Worm (Caenorhabditis elegans): ENCODE data around the gene gst-15.

gst-15 gene

DNA sequence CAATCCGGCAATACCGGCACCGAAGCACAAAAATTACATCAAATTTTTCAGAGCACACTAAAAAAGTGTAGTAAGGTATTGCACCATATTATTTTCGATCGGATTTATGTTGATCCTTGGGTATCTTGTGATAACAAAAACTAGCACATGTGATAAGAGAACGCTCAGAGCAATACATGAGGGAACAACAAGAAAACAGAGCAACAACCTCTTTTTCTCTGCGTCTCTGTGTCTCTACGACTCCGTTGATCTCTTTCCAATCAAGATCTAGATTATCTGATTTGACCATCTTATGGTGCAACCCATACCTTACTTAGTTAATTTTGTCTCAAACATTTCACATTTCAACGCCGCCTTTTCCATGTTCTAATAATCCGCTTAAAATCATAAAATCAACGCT, 19.2 kb upstream of the gst-15 start, which contains the start of gene tag-10:
Gene tag-10, plus strand, starts transcription at position 347 of the 400 bp plus-strand sequence.
- no peak for TF ChIP-seq dve-1 (tag; optimal IDR thresholded peaks at IDR 0.05)
- TF ChIP-seq ceh-31 (tag; optimal IDR thresholded peaks at IDR 0.05) = no peak
- TF ChIP-seq mec-3 (tag; optimal IDR thresholded peaks at IDR 0.05; ENCODE audit: borderline replicate concordance) = no peak
- no peak for TF ChIP-seq ttx-3 (tag; optimal IDR thresholded peaks at IDR 0.05)

DNA sequence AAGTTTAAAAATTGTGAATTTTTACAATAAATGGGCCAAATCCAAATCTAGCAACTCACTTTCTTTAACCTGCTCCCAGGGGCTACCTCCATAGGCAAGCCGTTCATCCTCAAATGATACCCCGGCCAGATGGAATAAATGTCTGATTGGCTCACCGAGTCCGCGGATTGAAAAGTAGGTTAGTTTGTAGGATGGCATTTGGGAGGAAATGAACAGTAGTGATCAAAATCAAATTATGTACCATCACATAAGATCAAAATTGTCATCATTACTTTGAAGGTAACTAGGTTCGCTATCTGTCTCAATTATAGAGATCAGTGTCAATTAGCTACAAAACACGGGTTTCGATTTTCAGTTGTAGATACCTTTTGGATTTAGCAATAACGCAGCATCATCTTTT, 17.7 kb upstream of the gst-15 start, which contains the start of the genes gst-17 and gst-18:
Gene gst-17, minus strand, starts transcription at position 101 of the 400 bp plus-strand sequence.
Gene gst-18, minus strand, starts transcription at position 198 of the 400 bp plus-strand sequence.
- no peak for TF ChIP-seq ama-1 (optimal IDR thresholded peaks at IDR 0.05)
- TF ChIP-seq hlh-13 (GFP tag; optimal IDR thresholded peaks at IDR 0.05) = no peak
- no peak for TF ChIP-seq unc-55 (GFP tag; optimal IDR thresholded peaks at IDR 0.05)
- TF ChIP-seq C38D4.7 (GFP tag; optimal IDR thresholded peaks at IDR 0.05) = no peak
- TF ChIP-seq ets-4 (tag; optimal IDR thresholded peaks at IDR 0.05) = no peak
- TF ChIP-seq ceh-30 (tag; optimal IDR thresholded peaks at IDR 0.05) = no peak
- no peak for TF ChIP-seq eyg-1 (tag; optimal IDR thresholded peaks at IDR 0.05)
- TF ChIP-seq gmeb-2 (tag; optimal IDR thresholded peaks at IDR 0.05) = no peak
- no peak for TF ChIP-seq ceh-14 (tag; optimal IDR thresholded peaks at IDR 0.05)
- no peak for TF ChIP-seq ceh-9 (tag; optimal IDR thresholded peaks at IDR 0.05)
- no peak for TF ChIP-seq hlh-8 (tag; optimal IDR thresholded peaks at IDR 0.05)
- TF ChIP-seq dmd-4 (tag; optimal IDR thresholded peaks at IDR 0.05; ENCODE audit: borderline replicate concordance) = no peak
- no peak for TF ChIP-seq ceh-6 (GFP tag; optimal IDR thresholded peaks at IDR 0.05)
- no peak for TF ChIP-seq che-1 (tag; optimal IDR thresholded peaks at IDR 0.05)
- TF ChIP-seq pqm-1 (tag; optimal IDR thresholded peaks at IDR 0.05) = no peak
- TF ChIP-seq tbx-2 (tag; optimal IDR thresholded peaks at IDR 0.05) = no peak

DNA sequence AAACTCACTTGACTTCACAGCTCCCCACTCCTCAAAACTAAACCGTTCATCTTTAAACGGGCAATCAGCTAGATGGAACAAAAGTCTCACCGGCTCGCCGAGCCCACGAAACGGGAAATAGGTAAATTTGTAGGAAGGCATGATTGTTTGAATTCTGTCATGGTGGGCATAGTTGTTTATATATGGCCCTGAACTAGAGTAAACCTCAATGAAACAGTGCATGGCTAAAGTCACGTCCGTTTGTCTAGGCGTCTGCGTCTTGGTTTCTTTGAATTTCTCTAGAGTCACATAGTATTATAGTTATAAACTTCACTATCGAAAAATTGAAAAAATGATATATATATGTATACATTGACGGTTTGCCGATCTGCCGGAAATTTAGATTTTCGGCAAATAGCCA, 14.0 kb upstream of the gst-15 start, which contains the start of gene gst-19:
Gene gst-19, minus strand, starts transcription at position 145 of the 400 bp plus-strand sequence.
- TF ChIP-seq hlh-6 (tag; optimal IDR thresholded peaks at IDR 0.05) = no peak
- TF ChIP-seq zip-5 (tag; optimal IDR thresholded peaks at IDR 0.05) = no peak
- no peak for TF ChIP-seq hlh-13 (GFP tag; optimal IDR thresholded peaks at IDR 0.05)
- no peak for TF ChIP-seq ztf-16 (tag; optimal IDR thresholded peaks at IDR 0.05)
- no peak for TF ChIP-seq K09A11.1 (tag; optimal IDR thresholded peaks at IDR 0.05; ENCODE audit: insufficient read depth)
- no peak for TF ChIP-seq ama-1 (optimal IDR thresholded peaks at IDR 0.05)
- TF ChIP-seq lin-11 (tag; optimal IDR thresholded peaks at IDR 0.05) = no peak
- TF ChIP-seq K02D7.2 (tag; optimal IDR thresholded peaks at IDR 0.05) = no peak
- no peak for TF ChIP-seq ceh-9 (tag; optimal IDR thresholded peaks at IDR 0.05)
- no peak for TF ChIP-seq hlh-8 (tag; optimal IDR thresholded peaks at IDR 0.05)
- TF ChIP-seq ceh-24 (tag; optimal IDR thresholded peaks at IDR 0.05) = no peak
- TF ChIP-seq T23F11.4 (GFP tag; optimal IDR thresholded peaks at IDR 0.05) = no peak
- TF ChIP-seq ceh-31 (tag; optimal IDR thresholded peaks at IDR 0.05) = no peak
- no peak for TF ChIP-seq ceh-34 (tag; optimal IDR thresholded peaks at IDR 0.05)
- no peak for TF ChIP-seq sdc-2 (tag; optimal IDR thresholded peaks at IDR 0.05)
- no peak for TF ChIP-seq fax-1 (tag; optimal IDR thresholded peaks at IDR 0.05)
- TF ChIP-seq dmd-4 (tag; optimal IDR thresholded peaks at IDR 0.05; ENCODE audit: borderline replicate concordance) = no peak
- no peak for TF ChIP-seq fkh-10 (GFP tag; optimal IDR thresholded peaks at IDR 0.05)
- no peak for TF ChIP-seq pat-9 (tag; optimal IDR thresholded peaks at IDR 0.05)
- TF ChIP-seq nhr-11 (tag; optimal IDR thresholded peaks at IDR 0.05) = no peak

DNA sequence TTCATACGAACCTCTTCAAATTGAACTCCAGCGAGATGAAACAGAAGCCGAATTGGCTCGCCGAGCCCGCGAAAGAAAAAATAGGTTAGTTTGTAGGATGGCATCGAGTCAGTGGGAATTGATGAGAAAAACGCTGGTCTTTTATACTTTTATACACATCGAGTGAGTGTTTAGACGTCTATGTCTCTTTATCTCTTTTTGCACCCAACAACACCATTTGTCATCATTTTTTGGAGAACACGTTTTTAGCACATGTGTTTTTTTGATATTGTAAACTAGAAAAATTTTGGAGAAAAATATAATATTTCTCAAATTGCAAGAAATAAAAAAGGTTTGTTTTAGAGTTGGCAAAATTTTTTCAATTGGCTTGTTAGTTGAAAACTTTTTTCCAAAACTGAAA, 11.3 kb upstream of the gst-15 start, which contains the start of gene gst-16:
Gene gst-16, minus strand, starts transcription at position 111 of the 400 bp plus-strand sequence.
- TF ChIP-seq ttx-3 (tag; optimal IDR thresholded peaks at IDR 0.05) (no peak), pha-4 (tag; optimal IDR thresholded peaks at IDR 0.05) (no peak), nhr-232 (tag; optimal IDR thresholded peaks at IDR 0.05) (no peak), tbx-7 (tag; optimal IDR thresholded peaks at IDR 0.05) (no peak), madf-2 (tag; optimal IDR thresholded peaks at IDR 0.05) (no peak), eyg-1 (tag; optimal IDR thresholded peaks at IDR 0.05) (no peak)
